Worm (Caenorhabditis elegans) whole organism, L1 larva: ENCODE data around the gene his-24.

Source experiments
- C04F5.9 ChIP-seq: sonication (generic microtip); optimal IDR thresholded peaks from 2 replicates; lab custom pipeline; 2016; ENCODE audit warnings: missing genetic modification characterization, missing compliant biosample characterization
- C34B4.2 ChIP-seq: sonication (generic microtip); optimal IDR thresholded peaks from 2 replicates; lab custom pipeline; 2017; ENCODE audit warnings: mild to moderate bottlenecking, missing genetic modification characterization, missing compliant biosample characterization
- Y116A8C.19 ChIP-seq: sonication (generic microtip); optimal IDR thresholded peaks from 2 replicates; lab custom pipeline; 2016; ENCODE audit warnings: missing compliant biosample characterization, missing genetic modification characterization, borderline replicate concordance
- aha-1 ChIP-seq: fragments of 150-350 bp; optimal IDR thresholded peaks from 2 replicates; lab custom pipeline; 2014; ENCODE audit warnings: missing biosample characterization, missing genetic modification characterization
- aly-2 ChIP-seq: fragments of 150-350 bp; optimal IDR thresholded peaks from 2 replicates; lab custom pipeline; 2014; ENCODE audit warnings: missing biosample characterization, missing genetic modification characterization
- ceh-88 ChIP-seq: fragments of 200-800 bp; sonication (Bioruptor generic); IDR thresholded peaks from 2 replicates; pipeline ENCODE4 v1.3.6; 2022; ENCODE audit warnings: missing genetic modification characterization, missing compliant biosample characterization
- dsc-1 ChIP-seq: sonication (generic microtip); optimal IDR thresholded peaks from 2 replicates; lab custom pipeline; 2016; ENCODE audit warnings: mild to moderate bottlenecking, missing genetic modification characterization, missing compliant biosample characterization
- efl-1 ChIP-seq, 4 experiments: fragments of 150-350 bp; optimal IDR thresholded peaks in 3 of 4; peaks in 1 of 4; 1 replicate in 1 of 4; 2 replicates in 3 of 4; lab custom pipeline; 2014; ENCODE audit warnings: missing biosample characterization in 2 of 4, missing genetic modification characterization in 2 of 4, missing genetic modification reagents in 2 of 4
- efl-3 ChIP-seq: fragments of 200-800 bp; sonication (Bioruptor generic); optimal IDR thresholded peaks from 2 replicates; lab custom pipeline; 2018; ENCODE audit warnings: mild to moderate bottlenecking, missing genetic modification characterization, missing compliant biosample characterization
- elt-2 ChIP-seq: sonication (generic microtip); optimal IDR thresholded peaks from 2 replicates; lab custom pipeline; 2016; ENCODE audit warnings: missing genetic modification characterization, mild to moderate bottlenecking, inconsistent platforms, missing compliant biosample characterization, missing genetic modification reagents
- elt-3 ChIP-seq, 6 experiments: fragments of 150-350 bp in 1 of 6; sonication (generic microtip); optimal IDR thresholded peaks; 2 replicates each; lab custom pipeline; 2017 to 2018; ENCODE audit warnings: missing biosample characterization in 6 of 6, missing genetic modification characterization in 6 of 6, inconsistent platforms in 1 of 6
- ets-5 ChIP-seq: fragments of 200-800 bp; sonication (Bioruptor generic); IDR thresholded peaks from 2 replicates; pipeline ENCODE4 v1.3.6; 2022; ENCODE audit warnings: missing genetic modification characterization, missing compliant biosample characterization
- fkh-10 ChIP-seq: sonication (generic microtip); optimal IDR thresholded peaks from 2 replicates; lab custom pipeline; 2017; ENCODE audit warnings: missing biosample characterization, missing genetic modification reagents, missing genetic modification characterization
- fkh-4 ChIP-seq: sonication (generic microtip); optimal IDR thresholded peaks from 2 replicates; lab custom pipeline; 2016; ENCODE audit warnings: missing compliant biosample characterization, missing genetic modification characterization, borderline replicate concordance
- fkh-8 ChIP-seq: sonication (generic microtip); optimal IDR thresholded peaks from 2 replicates; lab custom pipeline; 2016; ENCODE audit warnings: mild to moderate bottlenecking, missing genetic modification characterization, missing compliant biosample characterization
- hlh-4 ChIP-seq: sonication (generic microtip); optimal IDR thresholded peaks from 2 replicates; lab custom pipeline; 2016; ENCODE audit warnings: mild to moderate bottlenecking, missing genetic modification characterization, missing compliant biosample characterization
- irx-1 ChIP-seq: sonication (generic microtip); optimal IDR thresholded peaks from 2 replicates; lab custom pipeline; 2016; ENCODE audit warnings: missing genetic modification characterization, missing compliant biosample characterization
- lin-13 ChIP-seq: fragments of 150-350 bp; optimal IDR thresholded peaks from 2 replicates; lab custom pipeline; 2014; ENCODE audit warnings: missing biosample characterization, missing genetic modification reagents, missing genetic modification characterization
- lin-14 ChIP-seq: fragments of 200-800 bp; sonication (Bioruptor generic); optimal IDR thresholded peaks from 2 replicates; lab custom pipeline; 2018; ENCODE audit warnings: mild to moderate bottlenecking, missing genetic modification characterization, moderate library complexity, missing compliant biosample characterization
- lin-15B ChIP-seq: fragments of 150-350 bp; sonication (generic microtip); optimal IDR thresholded peaks from 3 replicates; lab custom pipeline; 2014; ENCODE audit warnings: missing biosample characterization, missing genetic modification characterization
- lin-35 ChIP-seq, 2 experiments: fragments of 150-350 bp; optimal IDR thresholded peaks; 2 replicates each; lab custom pipeline; 2014; ENCODE audit warnings: missing biosample characterization in 2 of 2, missing genetic modification characterization in 2 of 2, missing genetic modification reagents in 2 of 2
- lin-39 ChIP-seq: fragments of 150-350 bp; optimal IDR thresholded peaks from 2 replicates; lab custom pipeline; 2014; ENCODE audit warnings: missing biosample characterization, missing genetic modification reagents, missing genetic modification characterization
- lir-3 ChIP-seq: sonication (generic microtip); optimal IDR thresholded peaks from 2 replicates; lab custom pipeline; 2016; ENCODE audit warnings: mild to moderate bottlenecking, missing genetic modification characterization, moderate library complexity, missing compliant biosample characterization; ENCODE audit not compliant: poor library complexity
- mdl-1 ChIP-seq, 2 experiments: fragments of 150-350 bp; optimal IDR thresholded peaks; 2 replicates each; lab custom pipeline; 2014 to 2017; ENCODE audit warnings: missing biosample characterization in 2 of 2, missing genetic modification characterization in 2 of 2, inconsistent platforms in 1 of 2
- mef-2 ChIP-seq: fragments of 150-350 bp; optimal IDR thresholded peaks from 2 replicates; lab custom pipeline; 2014; ENCODE audit warnings: missing biosample characterization, missing genetic modification characterization
- nhr-11 ChIP-seq: fragments of 150-350 bp; optimal IDR thresholded peaks from 2 replicates; lab custom pipeline; 2014; ENCODE audit warnings: missing biosample characterization, missing genetic modification characterization
- nhr-19 ChIP-seq: fragments of 200-800 bp; sonication (Bioruptor generic); conservative IDR thresholded peaks from 2 replicates; pipeline ENCODE4 v1.3.6; 2022; ENCODE audit warnings: missing genetic modification characterization, missing compliant biosample characterization
- nhr-20 ChIP-seq: sonication (generic microtip); optimal IDR thresholded peaks from 2 replicates; lab custom pipeline; 2016; ENCODE audit warnings: mild to moderate bottlenecking, missing genetic modification characterization, missing compliant biosample characterization
- nhr-28 ChIP-seq: fragments of 150-350 bp; optimal IDR thresholded peaks from 2 replicates; lab custom pipeline; 2014; ENCODE audit warnings: missing biosample characterization, missing genetic modification characterization
- nhr-71 ChIP-seq: sonication (generic microtip); optimal IDR thresholded peaks from 2 replicates; lab custom pipeline; 2016; ENCODE audit warnings: mild to moderate bottlenecking, missing genetic modification characterization, moderate library complexity, missing compliant biosample characterization
- nhr-76 ChIP-seq: sonication (generic microtip); optimal IDR thresholded peaks from 2 replicates; lab custom pipeline; 2017; ENCODE audit warnings: missing biosample characterization, missing genetic modification characterization
- nhr-77 ChIP-seq: fragments of 150-350 bp; optimal IDR thresholded peaks from 2 replicates; lab custom pipeline; 2014; ENCODE audit warnings: missing biosample characterization, missing genetic modification characterization
- nhr-84 ChIP-seq: sonication (generic microtip); optimal IDR thresholded peaks from 2 replicates; lab custom pipeline; 2017; ENCODE audit warnings: missing biosample characterization, missing genetic modification characterization
- nhr-90 ChIP-seq: sonication (generic microtip); optimal IDR thresholded peaks from 2 replicates; lab custom pipeline; 2016; ENCODE audit warnings: mild to moderate bottlenecking, missing genetic modification characterization, missing compliant biosample characterization; ENCODE audit not compliant: poor library complexity
- pax-3 ChIP-seq: fragments of 200-800 bp; sonication (Bioruptor generic); optimal IDR thresholded peaks from 2 replicates; lab custom pipeline; 2018; ENCODE audit warnings: mild to moderate bottlenecking, missing genetic modification characterization, moderate library complexity, missing compliant biosample characterization
- rnt-1 ChIP-seq: sonication (generic microtip); optimal IDR thresholded peaks from 2 replicates; lab custom pipeline; 2016; ENCODE audit warnings: mild to moderate bottlenecking, missing genetic modification characterization, moderate library complexity, missing compliant biosample characterization
- skn-1 ChIP-seq: fragments of 150-350 bp; optimal IDR thresholded peaks from 2 replicates; lab custom pipeline; 2014; ENCODE audit warnings: missing biosample characterization, missing genetic modification characterization
- snpc-4 ChIP-seq: fragments of 150-350 bp; optimal IDR thresholded peaks from 2 replicates; lab custom pipeline; 2014; ENCODE audit warnings: missing biosample characterization, missing genetic modification characterization
- snu-23 ChIP-seq: sonication (generic microtip); optimal IDR thresholded peaks from 2 replicates; lab custom pipeline; 2016; ENCODE audit warnings: missing genetic modification characterization, missing compliant biosample characterization
- sptf-1 ChIP-seq: fragments of 150-350 bp; optimal IDR thresholded peaks from 2 replicates; lab custom pipeline; 2014; ENCODE audit warnings: missing biosample characterization, missing genetic modification characterization
- sup-37 ChIP-seq: fragments of 200-800 bp; sonication (Bioruptor generic); optimal IDR thresholded peaks from 2 replicates; lab custom pipeline; 2018; ENCODE audit warnings: mild to moderate bottlenecking, missing genetic modification characterization, missing compliant biosample characterization
- swsn-7 ChIP-seq: sonication (generic microtip); optimal IDR thresholded peaks from 2 replicates; lab custom pipeline; 2016; ENCODE audit warnings: missing genetic modification characterization, missing compliant biosample characterization
- tlp-1 ChIP-seq: fragments of 150-350 bp; optimal IDR thresholded peaks from 2 replicates; lab custom pipeline; 2014; ENCODE audit warnings: missing biosample characterization, missing genetic modification characterization
- unc-130 ChIP-seq: fragments of 150-350 bp; optimal IDR thresholded peaks from 2 replicates; lab custom pipeline; 2017; ENCODE audit warnings: missing biosample characterization, missing genetic modification characterization, inconsistent platforms
- unc-30 ChIP-seq: sonication (generic microtip); optimal IDR thresholded peaks from 2 replicates; lab custom pipeline; 2017; ENCODE audit warnings: missing biosample characterization, missing genetic modification characterization
- unc-86 ChIP-seq: sonication (generic microtip); optimal IDR thresholded peaks from 2 replicates; lab custom pipeline; 2016; ENCODE audit warnings: missing genetic modification characterization, missing compliant biosample characterization
- xbp-1 ChIP-seq: sonication (generic microtip); optimal IDR thresholded peaks from 2 replicates; lab custom pipeline; 2016; ENCODE audit warnings: missing genetic modification characterization, missing compliant biosample characterization
- zip-4 ChIP-seq: fragments of 200-800 bp; sonication (Bioruptor generic); optimal IDR thresholded peaks from 2 replicates; lab custom pipeline; 2018; ENCODE audit warnings: mild to moderate bottlenecking, missing genetic modification characterization, moderate library complexity, missing compliant biosample characterization
- ztf-4 ChIP-seq: fragments of 150-350 bp; optimal IDR thresholded peaks from 2 replicates; lab custom pipeline; 2014; ENCODE audit warnings: missing biosample characterization, missing genetic modification characterization

The his-24 gene

DNA sequence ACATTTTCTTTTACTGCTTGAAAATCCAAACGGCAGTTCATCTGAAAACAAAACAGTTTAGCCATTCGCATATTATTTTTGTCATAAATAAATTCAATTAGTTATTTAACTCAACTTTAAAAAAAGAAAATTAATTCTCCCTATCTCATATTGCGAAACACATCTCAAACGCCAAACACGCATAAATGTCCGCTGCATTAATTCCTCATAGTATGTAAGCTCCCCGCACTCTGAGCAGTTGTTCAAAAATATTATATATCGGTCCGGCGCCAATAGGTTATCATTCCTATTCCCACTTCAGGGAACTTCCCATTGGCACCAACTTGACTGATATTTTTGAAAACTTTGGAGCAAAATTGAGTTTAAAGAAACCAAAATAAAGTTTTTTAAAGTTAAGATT, 11.7 kb upstream of the his-24 start (continued):
- TF ChIP-seq mef-2 (no peak), unc-130 (tag; lab: Kevin White, UChicago) (no peak), irx-1 (tag; lab: Kevin White, UChicago) (no peak), zip-4 (GFP tag; lab: Kevin White, UChicago) (peak; percentile 72), efl-1 (optimal IDR thresholded peaks at IDR 0.05; lab: Kevin White, UChicago) (no peak), efl-1 (GFP tag; optimal IDR thresholded peaks at IDR 0.05 in 1 of 2; lab: Kevin White, UChicago) (no peak), lin-15B (tag; lab: Kevin White, UChicago) (no peak), sup-37 (GFP tag; lab: Kevin White, UChicago) (no peak), lin-14 (peak; percentile 31), lir-3 (peak; percentile 28), unc-30 (tag; lab: Kevin White, UChicago) (no peak), C34B4.2 (no peak), fkh-8 (peak; percentile 61), aha-1 (tag; lab: Kevin White, UChicago) (no peak), hlh-4 (tag; lab: Kevin White, UChicago) (no peak), skn-1 (tag; lab: Kevin White, UChicago) (peak; percentile 36), rnt-1 (no peak), nhr-76 (tag; lab: Kevin White, UChicago) (no peak), nhr-77 (tag; lab: Kevin White, UChicago) (no peak), C04F5.9 (tag; lab: Kevin White, UChicago) (no peak), unc-86 (tag; lab: Kevin White, UChicago) (peak; percentile 42), fkh-4 (tag; lab: Kevin White, UChicago) (no peak), elt-2 (tag; lab: Kevin White, UChicago) (no peak), efl-3 (GFP tag; lab: Kevin White, UChicago) (no peak), elt-3 (tag; optimal IDR thresholded peaks at IDR 0.05; lab: Kevin White, UChicago) (no peak), lin-13 (GFP tag; lab: Kevin White, UChicago) (no peak), ztf-4 (no peak)
- TF ChIP-seq, all 84 proteins: peak for 22

DNA sequence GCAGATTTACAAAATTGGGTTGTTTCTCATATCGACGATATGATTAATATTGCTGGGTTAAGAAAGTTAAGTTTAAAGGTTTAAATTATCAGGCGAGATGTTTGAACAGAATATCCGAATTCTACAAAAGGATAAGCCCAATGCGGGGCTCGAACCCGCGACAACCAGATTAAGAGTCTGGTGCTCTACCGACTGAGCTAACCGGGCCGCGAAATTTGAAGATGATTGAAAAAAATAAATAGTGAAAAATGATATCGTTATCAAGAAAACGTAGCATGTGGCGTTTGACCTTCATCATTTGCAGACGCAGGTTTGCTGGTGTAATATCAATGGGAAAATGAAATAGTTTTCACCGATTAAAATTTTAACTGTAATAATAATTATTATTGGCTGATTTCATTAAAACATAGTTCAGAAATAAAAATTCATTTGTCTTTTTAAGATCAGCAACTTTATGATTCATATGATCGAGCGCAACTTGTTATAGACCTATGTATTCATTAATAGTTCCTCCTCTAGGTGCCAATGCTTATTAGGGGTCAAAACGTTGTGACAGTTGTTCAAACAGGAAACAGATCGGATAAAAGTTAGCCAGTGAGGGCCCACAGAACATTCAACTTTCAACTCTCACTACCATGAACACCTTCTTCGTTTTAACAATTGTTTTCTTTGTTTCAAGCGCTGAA, 11.0 kb upstream of the his-24 start, which contains the start of gene M163.11:
M163.11 (plus strand) TSS at position 636 of the 686 bp plus-strand sequence.
- TF ChIP-seq lin-14 (peak; percentile 6), lin-39 (no peak), swsn-7 (no peak), sptf-1 (tag; lab: Kevin White, UChicago) (no peak), ceh-88 (GFP tag; lab: Robert Waterston, UW) (no peak), tlp-1 (no peak), mdl-1 (tag; optimal IDR thresholded peaks at IDR 0.05; lab: Kevin White, UChicago) (peak in 1 of 2 experiments; percentile 5), unc-30 (tag; lab: Kevin White, UChicago) (no peak), pax-3 (tag; lab: Kevin White, UChicago) (no peak), nhr-19 (GFP tag; lab: Robert Waterston, UW) (peak; percentile 58), nhr-76 (tag; lab: Kevin White, UChicago) (no peak), xbp-1 (tag; lab: Kevin White, UChicago) (no peak), snu-23 (GFP tag; lab: Kevin White, UChicago) (peak; percentile 50), aly-2 (no peak), zip-4 (GFP tag; lab: Kevin White, UChicago) (no peak), Y116A8C.19 (tag; lab: Kevin White, UChicago) (no peak), nhr-71 (tag; lab: Kevin White, UChicago) (peak; percentile 63), lin-13 (GFP tag; lab: Kevin White, UChicago) (no peak), dsc-1 (no peak), nhr-90 (tag; lab: Kevin White, UChicago) (peak; percentile 54), fkh-10 (GFP tag; lab: Kevin White, UChicago) (no peak), snpc-4 (peak; percentile 49), ets-5 (GFP tag; lab: Robert Waterston, UW) (no peak), rnt-1 (peak; percentile 55), lin-35 (GFP tag; optimal IDR thresholded peaks at IDR 0.05; lab: Kevin White, UChicago) (peak in 1 of 2 experiments; percentile 40), C34B4.2 (no peak), nhr-84 (no peak), elt-2 (tag; lab: Kevin White, UChicago) (peak; percentile 24), efl-3 (GFP tag; lab: Kevin White, UChicago) (no peak), nhr-20 (tag; lab: Kevin White, UChicago) (peak; percentile 55), nhr-28 (tag; lab: Kevin White, UChicago) (no peak), elt-3 (tag; optimal IDR thresholded peaks at IDR 0.05; lab: Kevin White, UChicago) (peak in 1 of 6 experiments; percentile 12), nhr-11 (tag; lab: Kevin White, UChicago) (no peak)
